Worm (Caenorhabditis elegans): Measurements from ENCODE around the gene kcc-1.
A peak's percentile ranks its signal among the peaks of the same experiment; 100 is the strongest.

The kcc-1 gene

ce11 chrIV:7228208-7228607 is 22.1 kb downstream of the kcc-1 start, which contains the start of gene D2024.5:
Gene D2024.5, minus strand, starts transcription at chrIV:7228308.
- TF ChIP-seq attf-5 (GFP tag; optimal IDR thresholded peaks at IDR 0.05) (no peak), lag-1 (GFP tag; IDR thresholded peaks at IDR 0.05) (no peak), mcd-1 (GFP tag; IDR thresholded peaks at IDR 0.05) (no peak), T07F8.4 (tag; optimal IDR thresholded peaks at IDR 0.05) (no peak), B0261.1 (tag; optimal IDR thresholded peaks at IDR 0.05) (no peak), snpc-1.3 (tag; optimal IDR thresholded peaks at IDR 0.05; ENCODE audit: insufficient read depth) (no peak)

DNA sequence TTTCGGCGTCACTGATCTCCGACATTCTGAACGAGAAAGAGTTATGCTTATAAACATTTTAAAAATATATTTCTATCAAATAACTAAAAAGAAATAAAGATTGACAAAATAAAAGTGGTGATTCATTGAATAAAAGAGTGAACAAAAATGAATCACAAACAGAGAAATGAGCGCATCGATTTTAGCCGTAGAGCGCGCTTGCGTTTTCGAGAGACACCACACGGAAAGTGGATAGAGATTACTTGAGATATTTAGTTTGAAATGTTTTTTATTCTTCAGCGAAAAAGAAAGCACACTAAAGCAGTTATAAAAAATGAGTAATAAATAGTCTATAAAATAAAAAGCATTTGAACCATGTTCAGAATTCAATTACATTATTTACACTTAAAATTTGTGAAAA is 24.1 kb downstream of the kcc-1 start, which contains the start of gene cap-1:
TSS of gene cap-1 (minus strand) at position 26 of the 400 bp plus-strand sequence.
- TF ChIP-seq akir-1 (GFP tag; optimal IDR thresholded peaks at IDR 0.05) (no peak), chd-7 (tag; optimal IDR thresholded peaks at IDR 0.05) (no peak), lsl-1 (GFP tag; optimal IDR thresholded peaks at IDR 0.05) (peak; percentile 37), aptf-2 (GFP tag; conservative IDR thresholded peaks at IDR 0.05) (no peak), F39B2.1 (GFP tag; IDR thresholded peaks at IDR 0.05) (no peak), mxl-1 (tag; optimal IDR thresholded peaks at IDR 0.05) (no peak), tbp1 (GFP tag; optimal IDR thresholded peaks at IDR 0.05) (peak; percentile 29), F10E7.11 (tag; optimal IDR thresholded peaks at IDR 0.05) (no peak), pha-4 (tag; optimal IDR thresholded peaks at IDR 0.05) (no peak), snpc-1.1 (tag; optimal IDR thresholded peaks at IDR 0.05; ENCODE audit: insufficient read depth) (no peak), sptf-2 (GFP tag; optimal IDR thresholded peaks at IDR 0.05) (no peak), ceh-40 (GFP tag; IDR thresholded peaks at IDR 0.05) (no peak), egrh-3 (GFP tag; IDR thresholded peaks at IDR 0.05) (no peak), F22D6.2 (tag; optimal IDR thresholded peaks at IDR 0.05) (no peak), mcd-1 (GFP tag; IDR thresholded peaks at IDR 0.05) (peak; percentile 88), D2030.7 (GFP tag; IDR thresholded peaks at IDR 0.05) (no peak), lir-1 (GFP tag; conservative IDR thresholded peaks at IDR 0.05) (no peak), F37B4.10 (GFP tag; IDR thresholded peaks at IDR 0.05) (no peak), lsy-27 (tag; optimal IDR thresholded peaks at IDR 0.05; ENCODE audit: borderline replicate concordance, insufficient read depth) (no peak), athp-1 (tag; optimal IDR thresholded peaks at IDR 0.05) (no peak), C06A6.2 (GFP tag; conservative IDR thresholded peaks at IDR 0.05) (no peak), madf-8 (GFP tag; conservative IDR thresholded peaks at IDR 0.05) (no peak), zim-3 (tag; optimal IDR thresholded peaks at IDR 0.05) (no peak), ceh-27 (GFP tag; optimal IDR thresholded peaks at IDR 0.05) (peak; percentile 41), atf-7 (tag; optimal IDR thresholded peaks at IDR 0.05) (no peak), ceh-100 (GFP tag; IDR thresholded peaks at IDR 0.05) (peak; percentile 93), hlh-26 (GFP tag; conservative IDR thresholded peaks at IDR 0.05) (no peak), ZK185.1 (tag; optimal IDR thresholded peaks at IDR 0.05; ENCODE audit: poor library complexity, severe bottlenecking) (peak; percentile 14), him-1 (tag; optimal IDR thresholded peaks at IDR 0.05) (no peak), nfya-2 (GFP tag; IDR thresholded peaks at IDR 0.05) (no peak), ekl-4 (GFP tag; IDR thresholded peaks at IDR 0.05) (no peak), attf-6 (GFP tag; IDR thresholded peaks at IDR 0.05) (no peak), lin-26 (GFP tag; IDR thresholded peaks at IDR 0.05) (no peak), zfh-2 (GFP tag; conservative IDR thresholded peaks at IDR 0.05) (no peak), sdz-38 (tag; optimal IDR thresholded peaks at IDR 0.05) (no peak), mel-28 (tag; optimal IDR thresholded peaks at IDR 0.05; ENCODE audit: borderline replicate concordance) (no peak), nhr-120 (GFP tag; IDR thresholded peaks at IDR 0.05) (no peak), ztf-3 (GFP tag; optimal IDR thresholded peaks at IDR 0.05) (no peak), pbrm-1 (GFP tag; IDR thresholded peaks at IDR 0.05) (no peak), bed-1 (GFP tag; IDR thresholded peaks at IDR 0.05) (no peak), dox-1 (GFP tag; IDR thresholded peaks at IDR 0.05) (peak; percentile 67), dpl-1 (GFP tag; optimal IDR thresholded peaks at IDR 0.05) (peak; percentile 13), efl-1 (GFP tag; optimal IDR thresholded peaks at IDR 0.05) (peak; percentile 11)
